Worm (Caenorhabditis elegans): ENCODE measurements around the gene ubc-21.

The ubc-21 gene

DNA sequence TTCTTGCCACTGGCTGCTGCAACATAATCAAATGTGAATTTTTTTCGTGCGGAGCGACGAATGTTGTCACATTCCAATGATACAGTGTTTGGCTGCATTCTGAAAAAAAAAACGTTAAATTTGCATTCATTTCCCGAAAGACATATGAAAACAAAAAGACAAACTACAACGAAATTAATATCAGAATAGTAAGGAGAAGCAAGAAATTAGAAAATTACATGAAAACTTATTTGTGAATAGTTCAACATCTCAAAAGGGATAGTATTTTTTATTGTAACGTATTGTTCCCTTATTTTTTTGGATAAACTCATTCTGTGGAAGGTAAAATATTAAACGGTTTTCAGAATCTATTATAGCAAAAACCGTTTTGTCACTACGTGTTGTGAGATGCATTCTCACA lies 15.9 kb upstream of the ubc-21 start, which contains the start of gene sprp-4:
TSS of gene sprp-4 (minus strand) at position 101 of the 400 bp plus-strand sequence.
- TF ChIP-seq snpc-4 (tag; optimal IDR thresholded peaks at IDR 0.05), result no peak
- no peak for TF ChIP-seq lin-39 (tag; optimal IDR thresholded peaks at IDR 0.05)
- no peak for TF ChIP-seq ztf-4 (tag; optimal IDR thresholded peaks at IDR 0.05)
- TF ChIP-seq ZK546.5 (tag; optimal IDR thresholded peaks at IDR 0.05), result no peak

DNA sequence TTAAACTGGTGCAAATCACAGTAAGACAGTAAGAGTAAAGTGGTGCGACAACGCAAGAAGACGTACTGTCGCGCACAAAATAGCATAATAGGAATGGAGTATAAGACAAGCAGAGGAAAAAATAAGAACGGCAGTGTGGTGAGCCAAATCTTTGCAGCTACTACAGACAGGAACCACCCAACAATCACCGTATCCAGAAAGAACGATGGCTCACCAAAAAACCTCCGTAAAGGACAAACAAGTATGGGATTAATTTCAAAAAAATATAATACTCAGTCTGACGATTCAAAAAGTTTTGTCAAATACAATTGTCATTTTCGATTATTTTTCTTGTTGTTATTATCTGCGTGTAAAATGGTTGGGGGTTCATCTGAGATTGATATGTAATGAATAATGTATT lies 15.0 kb upstream of the ubc-21 start:
- TF ChIP-seq ztf-11 (tag; optimal IDR thresholded peaks at IDR 0.05) (no peak), pqm-1 (tag; optimal IDR thresholded peaks at IDR 0.05) (no peak), ceh-9 (tag; optimal IDR thresholded peaks at IDR 0.05) (no peak), lin-15B (tag; optimal IDR thresholded peaks at IDR 0.05) (no peak), nhr-76 (tag; optimal IDR thresholded peaks at IDR 0.05) (no peak), egl-27 (tag; optimal IDR thresholded peaks at IDR 0.05) (no peak), lin-39 (tag; optimal IDR thresholded peaks at IDR 0.05) (no peak), unc-62 (GFP tag; optimal IDR thresholded peaks at IDR 0.05) (no peak), ztf-4 (tag; optimal IDR thresholded peaks at IDR 0.05) (no peak), nhr-67 (tag; optimal IDR thresholded peaks at IDR 0.05) (no peak), ceh-28 (tag; optimal IDR thresholded peaks at IDR 0.05) (no peak), pha-4 (tag; optimal IDR thresholded peaks at IDR 0.05) (no peak), skn-1 (tag; optimal IDR thresholded peaks at IDR 0.05) (no peak), fkh-2 (tag; optimal IDR thresholded peaks at IDR 0.05) (no peak), nhr-28 (tag; optimal IDR thresholded peaks at IDR 0.05) (no peak), ceh-82 (tag; optimal IDR thresholded peaks at IDR 0.05) (no peak), tbx-2 (tag; optimal IDR thresholded peaks at IDR 0.05) (no peak), daf-12 (tag; optimal IDR thresholded peaks at IDR 0.05) (no peak)

DNA sequence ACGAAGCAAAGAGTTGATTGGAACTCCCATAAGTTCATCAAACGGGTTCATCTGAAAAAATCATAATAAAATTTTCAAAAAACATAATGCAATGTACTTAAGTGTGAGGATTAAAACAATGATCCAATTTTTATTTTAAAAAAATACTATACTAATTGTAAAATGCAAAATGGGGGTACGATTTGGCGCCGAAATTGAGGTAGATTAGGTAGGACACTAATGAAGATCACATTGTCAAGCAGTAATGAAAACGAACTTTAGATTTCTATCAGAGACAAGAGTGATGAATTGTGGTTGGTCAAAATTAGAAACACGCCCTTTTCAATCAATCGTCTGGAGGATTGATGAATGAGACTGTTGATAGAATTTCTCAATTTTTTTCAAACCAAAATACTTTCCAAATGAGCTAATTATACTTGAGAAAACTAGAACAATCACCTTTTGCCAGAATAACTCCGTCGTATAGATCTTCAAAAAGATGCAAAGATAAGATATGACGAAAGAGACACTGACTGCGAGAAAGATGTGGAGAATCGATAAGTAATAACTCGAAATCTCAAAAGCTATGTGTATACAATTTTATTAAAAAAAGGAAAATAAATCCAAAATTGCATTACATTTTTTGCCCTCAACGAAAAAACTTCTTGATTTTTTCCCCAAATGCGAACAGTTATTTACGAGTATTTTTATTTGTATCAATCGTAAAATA lies 11.4 kb upstream of the ubc-21 start, which contains the start of gene C06E2.5:
TSS of gene C06E2.5 (minus strand) at position 51 of the 709 bp plus-strand sequence.
- TF ChIP-seq elt-3 (tag; optimal IDR thresholded peaks at IDR 0.05), result no peak
- peak; percentile 95 for TF ChIP-seq elt-1 (tag; optimal IDR thresholded peaks at IDR 0.05)
- TF ChIP-seq nhr-23 (tag; optimal IDR thresholded peaks at IDR 0.05), result peak; percentile 16
- no peak for TF ChIP-seq lsy-12 (tag; optimal IDR thresholded peaks at IDR 0.05)
- TF ChIP-seq nhr-11 (tag; optimal IDR thresholded peaks at IDR 0.05), result no peak

DNA sequence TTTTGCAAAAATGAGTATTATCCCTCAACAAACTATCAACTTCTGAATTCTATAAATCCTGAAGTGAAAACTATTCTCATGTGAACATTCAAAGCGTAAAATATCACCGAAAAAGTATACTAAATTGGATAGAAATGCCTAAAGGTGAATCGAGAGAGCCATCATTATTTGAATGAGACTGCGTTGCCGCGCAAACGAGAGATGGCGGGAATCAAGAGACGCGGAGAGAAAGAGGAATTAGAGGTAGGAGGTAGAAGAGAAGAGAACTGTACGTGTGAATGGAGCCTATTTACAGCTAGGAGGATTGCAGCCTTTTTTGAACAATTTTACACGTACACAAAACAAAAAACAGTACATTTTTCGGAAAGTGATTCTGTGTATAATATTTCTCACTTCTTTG lies 9.9 kb upstream of the ubc-21 start:
- TF ChIP-seq pha-4 (tag; optimal IDR thresholded peaks at IDR 0.05), result peak; percentile 15
- TF ChIP-seq ztf-4 (tag; optimal IDR thresholded peaks at IDR 0.05), result no peak

DNA sequence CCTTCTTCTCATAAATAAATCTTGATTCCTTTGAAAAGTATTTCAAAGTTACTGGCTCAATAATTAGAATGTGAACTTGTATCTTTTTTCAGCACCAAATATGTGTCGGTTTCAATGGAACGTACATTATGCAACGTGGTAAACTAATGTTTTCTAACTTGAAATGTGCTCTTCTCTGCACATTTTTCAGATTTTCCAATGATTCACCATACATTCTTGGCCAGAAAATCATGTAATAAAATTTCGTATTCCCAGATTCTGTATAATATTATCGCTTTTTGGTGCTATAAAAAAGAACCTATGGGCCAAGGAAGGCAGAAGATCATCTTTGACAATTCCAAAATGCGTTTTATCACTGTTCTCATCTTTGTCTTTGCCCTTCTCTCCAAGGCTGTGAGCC lies 8.5 kb upstream of the ubc-21 start, which contains the start of gene C06E2.9:
TSS of gene C06E2.9 (plus strand) at position 301 of the 400 bp plus-strand sequence.
- peak; percentile 9 for TF ChIP-seq elt-1 (tag; optimal IDR thresholded peaks at IDR 0.05)
- TF ChIP-seq ZK546.5 (tag; optimal IDR thresholded peaks at IDR 0.05), result no peak

DNA sequence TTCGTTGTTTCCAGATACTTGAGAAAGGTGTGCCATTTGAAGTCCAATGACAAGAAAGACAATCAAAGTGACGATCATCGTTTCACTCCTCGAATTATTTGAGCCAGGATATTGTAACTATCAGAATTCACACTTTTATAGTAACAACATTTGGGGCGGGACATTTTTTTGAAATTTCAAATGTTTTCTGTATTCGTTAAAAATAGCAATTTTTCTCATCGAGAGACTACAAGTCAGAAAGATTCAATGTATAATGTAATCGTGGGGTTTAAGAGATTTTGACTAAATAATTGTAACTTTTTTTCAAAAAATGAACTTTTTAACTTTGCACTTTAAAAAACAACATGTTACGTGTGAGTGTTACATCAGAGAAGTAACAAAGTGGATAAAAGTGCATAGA lies 2.9 kb upstream of the ubc-21 start, which contains the start of gene ins-9:
TSS of gene ins-9 (minus strand) at position 101 of the 400 bp plus-strand sequence.
- TF ChIP-seq eor-1 (tag; optimal IDR thresholded peaks at IDR 0.05) (no peak), lin-15B (tag; optimal IDR thresholded peaks at IDR 0.05) (no peak), nhr-12 (tag; optimal IDR thresholded peaks at IDR 0.05) (no peak), nhr-76 (tag; optimal IDR thresholded peaks at IDR 0.05) (no peak), fkh-2 (tag; optimal IDR thresholded peaks at IDR 0.05) (no peak), ztf-4 (tag; optimal IDR thresholded peaks at IDR 0.05) (no peak), unc-62 (GFP tag; optimal IDR thresholded peaks at IDR 0.05) (no peak)

DNA sequence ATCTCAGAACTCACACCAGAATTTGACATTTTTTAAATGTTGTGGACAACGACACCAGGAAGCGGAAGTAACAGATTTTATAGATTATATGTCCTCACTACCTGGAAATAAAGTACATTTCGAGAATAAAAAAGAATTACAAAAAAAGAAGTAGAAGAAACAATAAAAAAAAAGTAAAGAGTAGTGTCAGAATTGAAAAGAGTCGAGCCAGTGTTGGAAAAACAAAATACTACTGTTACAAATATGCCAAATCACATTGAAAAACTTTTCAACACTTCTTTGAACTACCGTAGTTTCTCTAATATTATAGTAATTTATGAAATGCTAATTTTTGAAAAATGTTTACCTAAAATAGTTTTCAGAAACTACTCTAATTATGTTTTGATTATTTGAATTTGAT lies 5.3 kb downstream of the ubc-21 start, which contains the start of gene C06E2.1:
TSS of gene C06E2.1 (minus strand) at position 101 of the 400 bp plus-strand sequence.
- TF ChIP-seq egl-27 (tag; optimal IDR thresholded peaks at IDR 0.05), result no peak
- no peak for TF ChIP-seq tbx-2 (tag; optimal IDR thresholded peaks at IDR 0.05)
- no peak for TF ChIP-seq elt-1 (tag; optimal IDR thresholded peaks at IDR 0.05)
- no peak for TF ChIP-seq sea-2 (GFP tag; optimal IDR thresholded peaks at IDR 0.05)
- no peak for TF ChIP-seq lin-39 (tag; optimal IDR thresholded peaks at IDR 0.05)
- TF ChIP-seq skn-1 (tag; optimal IDR thresholded peaks at IDR 0.05), result no peak
